Worm (Caenorhabditis elegans): Measurements from ENCODE around the gene F28B1.2.

Gene F28B1.2

DNA sequence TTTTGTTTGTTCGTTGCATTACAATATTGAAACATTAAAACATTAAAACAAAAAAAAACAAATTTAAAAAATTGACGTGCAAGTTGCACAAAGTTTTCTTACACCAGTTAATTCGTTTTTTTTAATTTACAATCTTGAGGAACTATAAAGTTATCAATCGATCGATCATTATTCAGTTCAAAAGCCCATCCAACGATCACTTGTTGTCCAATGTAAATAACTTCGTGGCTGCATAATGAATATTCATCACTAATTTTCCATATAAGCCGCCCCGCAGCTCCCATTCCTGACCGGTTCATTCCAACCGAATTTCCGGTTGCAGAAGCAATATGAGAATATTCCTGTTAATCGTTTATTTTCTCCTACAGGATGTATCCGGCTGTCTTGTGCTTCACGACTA is 2.3 kb upstream of the F28B1.2 start, which contains the start of gene hpo-33:
hpo-33 (plus strand) TSS at position 301 of the 400 bp plus-strand sequence.
- TF ChIP-seq F13H6.1 (tag; optimal IDR thresholded peaks at IDR 0.05) = no peak
- TF ChIP-seq alr-1 (tag; optimal IDR thresholded peaks at IDR 0.05) = no peak
- no peak for TF ChIP-seq nhr-12 (tag; optimal IDR thresholded peaks at IDR 0.05)
- TF ChIP-seq ceh-82 (tag; optimal IDR thresholded peaks at IDR 0.05) = no peak
- TF ChIP-seq snpc-4 (tag; optimal IDR thresholded peaks at IDR 0.05) = no peak
- TF ChIP-seq sma-9 (GFP tag; optimal IDR thresholded peaks at IDR 0.05) = no peak
- no peak for TF ChIP-seq sma-9 (tag; optimal IDR thresholded peaks at IDR 0.05)
- no peak for TF ChIP-seq sem-4 (tag; optimal IDR thresholded peaks at IDR 0.05)
- no peak for TF ChIP-seq lin-11 (tag; optimal IDR thresholded peaks at IDR 0.05)
- TF ChIP-seq crh-2 (tag; optimal IDR thresholded peaks at IDR 0.05) = no peak
- TF ChIP-seq mdl-1 (tag; optimal IDR thresholded peaks at IDR 0.05) = no peak
- TF ChIP-seq gmeb-1 (tag; optimal IDR thresholded peaks at IDR 0.05) = no peak
- no peak for TF ChIP-seq C34F6.9 (tag; optimal IDR thresholded peaks at IDR 0.05)
- TF ChIP-seq unc-62 (GFP tag; optimal IDR thresholded peaks at IDR 0.05) = no peak
- no peak for TF ChIP-seq nhr-6 (tag; optimal IDR thresholded peaks at IDR 0.05)

- no peak for TF ChIP-seq F13H6.1 (tag; optimal IDR thresholded peaks at IDR 0.05)
- no peak for TF ChIP-seq lin-39 (tag; optimal IDR thresholded peaks at IDR 0.05)
- TF ChIP-seq gmeb-1 (tag; optimal IDR thresholded peaks at IDR 0.05) = no peak
- TF ChIP-seq ztf-1 (GFP tag; conservative IDR thresholded peaks at IDR 0.05) = no peak
- no peak for TF ChIP-seq nhr-25 (tag; optimal IDR thresholded peaks at IDR 0.05)
- no peak for TF ChIP-seq dmd-4 (tag; optimal IDR thresholded peaks at IDR 0.05)
- TF ChIP-seq nhr-129 (tag; optimal IDR thresholded peaks at IDR 0.05) = no peak
- no peak for TF ChIP-seq snpc-4 (tag; optimal IDR thresholded peaks at IDR 0.05)
- TF ChIP-seq unc-62 (GFP tag; optimal IDR thresholded peaks at IDR 0.05) = no peak
- no peak for TF ChIP-seq ztf-4 (tag; optimal IDR thresholded peaks at IDR 0.05)
- TF ChIP-seq alr-1 (tag; optimal IDR thresholded peaks at IDR 0.05) = no peak
- no peak for TF ChIP-seq aly-2 (tag; optimal IDR thresholded peaks at IDR 0.05)
Observed at ce11 chrV:17059987-17060386, 15.4 kb downstream of the F28B1.2 start, which contains the start of gene sri-66. Gene sri-66 (plus strand): TSS chrV:17060287.

- TF ChIP-seq crh-2 (tag; optimal IDR thresholded peaks at IDR 0.05) (no peak), ZK546.5 (tag; optimal IDR thresholded peaks at IDR 0.05) (no peak), blmp-1 (tag; optimal IDR thresholded peaks at IDR 0.05; ENCODE audit: insufficient read depth) (no peak), ztf-1 (GFP tag; conservative IDR thresholded peaks at IDR 0.05) (no peak), unc-55 (GFP tag; optimal IDR thresholded peaks at IDR 0.05) (no peak), nhr-129 (tag; optimal IDR thresholded peaks at IDR 0.05) (no peak), nhr-23 (tag; optimal IDR thresholded peaks at IDR 0.05) (no peak), egl-27 (tag; optimal IDR thresholded peaks at IDR 0.05) (no peak), lsy-2 (tag; optimal IDR thresholded peaks at IDR 0.05) (no peak), nhr-77 (tag; optimal IDR thresholded peaks at IDR 0.05) (no peak), ztf-4 (tag; optimal IDR thresholded peaks at IDR 0.05) (no peak), elt-3 (tag; optimal IDR thresholded peaks at IDR 0.05) (no peak), snpc-4 (tag; optimal IDR thresholded peaks at IDR 0.05) (no peak), ztf-11 (tag; optimal IDR thresholded peaks at IDR 0.05) (no peak), nhr-21 (tag; optimal IDR thresholded peaks at IDR 0.05) (no peak), nhr-237 (tag; optimal IDR thresholded peaks at IDR 0.05) (no peak), dmd-4 (tag; optimal IDR thresholded peaks at IDR 0.05) (no peak)
Observed at ce11 chrV:17061585-17061984, 17.0 kb downstream of the F28B1.2 start, which contains the start of gene F28B1.9. Gene F28B1.9 (plus strand): TSS chrV:17061885.

DNA sequence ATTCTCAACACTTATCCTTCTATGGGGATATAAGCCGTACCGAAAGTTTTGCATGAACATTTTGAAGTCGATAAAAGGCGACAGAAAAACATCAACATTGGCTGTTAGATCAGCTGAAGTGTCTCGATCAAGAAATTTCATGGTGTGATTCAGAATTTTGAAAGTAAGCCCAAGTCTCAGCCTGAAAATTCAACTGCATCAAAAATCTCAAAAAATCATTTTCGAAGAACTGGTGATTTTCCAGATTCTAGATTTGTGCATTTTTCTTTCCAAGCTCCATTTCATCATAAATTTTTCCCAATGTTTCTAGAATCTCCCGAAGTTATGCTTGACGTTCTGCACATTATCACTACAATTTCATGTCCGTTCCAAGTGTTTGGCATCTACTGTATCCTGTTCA is 20.1 kb downstream of the F28B1.2 start, which contains the start of gene srh-255:
srh-255 (plus strand) TSS at position 301 of the 400 bp plus-strand sequence.
- TF ChIP-seq sma-9 (GFP tag; optimal IDR thresholded peaks at IDR 0.05) (no peak), sma-9 (tag; optimal IDR thresholded peaks at IDR 0.05) (no peak), ceh-16 (tag; optimal IDR thresholded peaks at IDR 0.05) (no peak), nhr-77 (tag; optimal IDR thresholded peaks at IDR 0.05) (no peak), ceh-82 (tag; optimal IDR thresholded peaks at IDR 0.05) (no peak), dmd-4 (tag; optimal IDR thresholded peaks at IDR 0.05) (no peak), elt-1 (tag; optimal IDR thresholded peaks at IDR 0.05) (no peak), skn-1 (tag; optimal IDR thresholded peaks at IDR 0.05) (no peak), nhr-23 (tag; optimal IDR thresholded peaks at IDR 0.05) (no peak), lin-13 (GFP tag; optimal IDR thresholded peaks at IDR 0.05) (no peak), nhr-237 (tag; optimal IDR thresholded peaks at IDR 0.05) (no peak), fos-1 (tag; optimal IDR thresholded peaks at IDR 0.05) (no peak), C34F6.9 (tag; optimal IDR thresholded peaks at IDR 0.05) (no peak), ZK546.5 (tag; optimal IDR thresholded peaks at IDR 0.05) (no peak)

Measured in whole organism, L2 larva.